Fruit fly (Drosophila melanogaster): ENCODE data around the gene CG33169.

dm6 chr3L:22839243-22839642 is 24.4 kb upstream of the CG33169 start:
- TF ChIP-seq insv (optimal IDR thresholded peaks at IDR 0.05), result no peak
- TF ChIP-seq h (optimal IDR thresholded peaks at IDR 0.05), result no peak
- no peak for TF ChIP-seq Myc (optimal IDR thresholded peaks at IDR 0.05)
- TF ChIP-seq Sin3A (optimal IDR thresholded peaks at IDR 0.05), result no peak
- no peak for TF ChIP-seq psq (optimal IDR thresholded peaks at IDR 0.05)
